Fruit fly (Drosophila melanogaster) whole organism, wandering third instar larva: ENCODE measurements around the gene CG12009.

ENCODE experiments used
- Abd-B ChIP-seq: fragments of >200 bp; optimal IDR thresholded peaks from 2 replicates; lab custom pipeline; 2017; ENCODE audit warnings: missing biosample characterization, missing genetic modification characterization
- CG32264 ChIP-seq: fragments of 200-800 bp; sonication (Bioruptor generic); optimal IDR thresholded peaks from 2 replicates; lab custom pipeline; 2016; ENCODE audit warnings: missing biosample characterization, missing genetic modification characterization
- CG9705 ChIP-seq: fragments of 200-800 bp; sonication (Bioruptor generic); optimal IDR thresholded peaks from 2 replicates; lab custom pipeline; 2018; ENCODE audit warnings: missing biosample characterization, mild to moderate bottlenecking, missing genetic modification characterization
- CrebA ChIP-seq: fragments of 200-800 bp; sonication (Bioruptor generic); optimal IDR thresholded peaks from 2 replicates; lab custom pipeline; 2016; ENCODE audit warnings: missing biosample characterization, mild to moderate bottlenecking, missing genetic modification characterization, borderline replicate concordance
- Dfd ChIP-seq: fragments of >200 bp; optimal IDR thresholded peaks from 2 replicates; lab custom pipeline; 2017; ENCODE audit warnings: missing biosample characterization, missing genetic modification characterization
- Dif ChIP-seq: fragments of 200-275, 200-300 bp; sonication (Bioruptor generic); optimal IDR thresholded peaks from 2 replicates; lab custom pipeline; 2018; ENCODE audit warnings: missing biosample characterization, missing genetic modification characterization; ENCODE audit not compliant: partially characterized antibody
- GATAd ChIP-seq: sonication (Bioruptor generic); optimal IDR thresholded peaks from 2 replicates; lab custom pipeline; 2016; ENCODE audit warnings: missing biosample characterization, missing genetic modification characterization
- HLH106 ChIP-seq: fragments of 200-800 bp; optimal IDR thresholded peaks from 3 replicates; lab custom pipeline; 2019; ENCODE audit warnings: missing biosample characterization, mild to moderate bottlenecking, missing genetic modification characterization, moderate library complexity
- Hnf4 ChIP-seq: fragments of 200-800 bp; sonication (Bioruptor generic); optimal IDR thresholded peaks from 2 replicates; lab custom pipeline; 2016; ENCODE audit warnings: missing biosample characterization, mild to moderate bottlenecking, missing genetic modification characterization
- Hr78 ChIP-seq: fragments of >200 bp; optimal IDR thresholded peaks from 2 replicates; lab custom pipeline; 2017; ENCODE audit warnings: missing biosample characterization, missing genetic modification characterization
- Hr83 ChIP-seq: fragments of 200-300 bp; sonication (Bioruptor generic); optimal IDR thresholded peaks from 2 replicates; lab custom pipeline; 2016; ENCODE audit warnings: missing biosample characterization, mild to moderate bottlenecking, missing genetic modification characterization, moderate library complexity; ENCODE audit not compliant: poor library complexity, severe bottlenecking
- Jra ChIP-seq: sonication (Bioruptor generic); optimal IDR thresholded peaks from 2 replicates; lab custom pipeline; 2016; ENCODE audit warnings: missing biosample characterization, missing genetic modification characterization
- Mio ChIP-seq: sonication (Bioruptor generic); optimal IDR thresholded peaks from 2 replicates; lab custom pipeline; 2016; ENCODE audit warnings: missing biosample characterization, missing genetic modification characterization
- Myc ChIP-seq: fragments of >200 bp; optimal IDR thresholded peaks from 2 replicates; lab custom pipeline; 2017
- N ChIP-seq: fragments of >200 bp; optimal IDR thresholded peaks from 2 replicates; lab custom pipeline; 2018; ENCODE audit warnings: missing biosample characterization, missing external identifiers, missing genetic modification characterization
- OdsH ChIP-seq: fragments of 200-800 bp; sonication (Bioruptor generic); optimal IDR thresholded peaks from 2 replicates; lab custom pipeline; 2016; ENCODE audit warnings: missing biosample characterization, mild to moderate bottlenecking, missing genetic modification characterization
- Rel ChIP-seq, 2 experiments: fragments of 200-800 bp; sonication (Bioruptor generic) in 1 of 2; optimal IDR thresholded peaks; 2 replicates in 1 of 2; 3 replicates in 1 of 2; lab custom pipeline; 2016 to 2019; ENCODE audit warnings: mild to moderate bottlenecking in 2 of 2, missing biosample characterization in 2 of 2, missing genetic modification characterization in 2 of 2, moderate library complexity in 1 of 2
- Sp1 ChIP-seq: fragments of 200-800 bp; sonication (Bioruptor generic); optimal IDR thresholded peaks from 3 replicates; lab custom pipeline; 2019; ENCODE audit warnings: missing biosample characterization, mild to moderate bottlenecking, missing genetic modification characterization, moderate library complexity
- Vsx2 ChIP-seq: fragments of 200-300, 225-300 bp; sonication (Bioruptor generic); optimal IDR thresholded peaks from 2 replicates; lab custom pipeline; 2018; ENCODE audit warnings: missing biosample characterization, missing genetic modification characterization; ENCODE audit not compliant: partially characterized antibody
- br ChIP-seq: fragments of 200-800 bp; sonication (Bioruptor generic); optimal IDR thresholded peaks from 2 replicates; lab custom pipeline; 2016; ENCODE audit warnings: missing biosample characterization, missing genetic modification characterization
- brk ChIP-seq: fragments of 200-800 bp; sonication (Bioruptor generic); optimal IDR thresholded peaks from 2 replicates; lab custom pipeline; 2016; ENCODE audit warnings: missing biosample characterization, mild to moderate bottlenecking, missing genetic modification characterization
- dl ChIP-seq, 2 experiments: fragments of 175-275, 200-275 bp in 1 of 2; fragments of 200-275 bp in 1 of 2; sonication (Bioruptor generic); optimal IDR thresholded peaks; lab custom pipeline; 2018; ENCODE audit warnings: mild to moderate bottlenecking in 2 of 2, missing biosample characterization in 2 of 2, missing genetic modification characterization in 2 of 2, moderate library complexity in 2 of 2; ENCODE audit not compliant: partially characterized antibody in 2 of 2, insufficient read depth in 1 of 2
- dmrt93B ChIP-seq: fragments of 200-800 bp; sonication (Bioruptor generic); optimal IDR thresholded peaks from 2 replicates; lab custom pipeline; 2018; ENCODE audit warnings: missing biosample characterization, mild to moderate bottlenecking, missing genetic modification characterization
- dsf ChIP-seq: sonication (Bioruptor generic); optimal IDR thresholded peaks from 2 replicates; lab custom pipeline; 2016; ENCODE audit warnings: missing biosample characterization, missing genetic modification characterization, borderline replicate concordance
- ey ChIP-seq: fragments of 200-800 bp; sonication (Bioruptor generic); optimal IDR thresholded peaks from 2 replicates; lab custom pipeline; 2016; ENCODE audit warnings: missing biosample characterization, missing genetic modification characterization
- foxo ChIP-seq, 2 experiments: fragments of 200-800 bp; sonication (Bioruptor generic); optimal IDR thresholded peaks; 2 replicates in 1 of 2; 3 replicates in 1 of 2; lab custom pipeline; 2016 to 2017; ENCODE audit warnings: missing biosample characterization in 2 of 2, missing genetic modification characterization in 2 of 2
- fru ChIP-seq: fragments of 200-800 bp; sonication (Bioruptor generic); optimal IDR thresholded peaks from 3 replicates; lab custom pipeline; 2016; ENCODE audit warnings: missing biosample characterization, mild to moderate bottlenecking, missing genetic modification characterization
- h ChIP-seq: fragments of 200-800 bp; sonication (Bioruptor generic); optimal IDR thresholded peaks from 3 replicates; lab custom pipeline; 2016; ENCODE audit warnings: missing biosample characterization, mild to moderate bottlenecking, missing genetic modification characterization
- jim ChIP-seq: fragments of 175-275, 200-325 bp; sonication (Bioruptor generic); optimal IDR thresholded peaks from 2 replicates; lab custom pipeline; 2016; ENCODE audit warnings: missing biosample characterization, mild to moderate bottlenecking, missing genetic modification characterization
- lola ChIP-seq: fragments of >200 bp; optimal IDR thresholded peaks from 2 replicates; lab custom pipeline; 2017; ENCODE audit warnings: missing biosample characterization, missing genetic modification characterization
- pan ChIP-seq: fragments of >200 bp; optimal IDR thresholded peaks from 2 replicates; lab custom pipeline; 2017
- psq ChIP-seq: fragments of 200-800 bp; sonication (Bioruptor generic); optimal IDR thresholded peaks from 3 replicates; lab custom pipeline; 2017; ENCODE audit warnings: missing biosample characterization, mild to moderate bottlenecking, missing genetic modification characterization, moderate library complexity
- rgr ChIP-seq: fragments of 200-800 bp; sonication (Bioruptor generic); optimal IDR thresholded peaks from 3 replicates; lab custom pipeline; 2016; ENCODE audit warnings: missing biosample characterization, mild to moderate bottlenecking, missing genetic modification characterization
- sage ChIP-seq: fragments of 200-800 bp; sonication (Bioruptor generic); optimal IDR thresholded peaks from 2 replicates; lab custom pipeline; 2016; ENCODE audit warnings: missing biosample characterization, mild to moderate bottlenecking, missing genetic modification characterization
- sv ChIP-seq: fragments of 200-800 bp; sonication (Bioruptor generic); optimal IDR thresholded peaks from 3 replicates; lab custom pipeline; 2016; ENCODE audit warnings: missing biosample characterization, missing genetic modification characterization
- tai ChIP-seq: sonication (Bioruptor generic); optimal IDR thresholded peaks from 2 replicates; lab custom pipeline; 2016; ENCODE audit warnings: missing biosample characterization, missing genetic modification characterization
- usp ChIP-seq: fragments of >200 bp; optimal IDR thresholded peaks from 2 replicates; lab custom pipeline; 2017; ENCODE audit warnings: missing biosample characterization, missing genetic modification characterization
- woc ChIP-seq: sonication (Bioruptor generic); optimal IDR thresholded peaks from 2 replicates; lab custom pipeline; 2016; ENCODE audit warnings: missing biosample characterization, mild to moderate bottlenecking, missing genetic modification characterization

CG12009 gene

DNA sequence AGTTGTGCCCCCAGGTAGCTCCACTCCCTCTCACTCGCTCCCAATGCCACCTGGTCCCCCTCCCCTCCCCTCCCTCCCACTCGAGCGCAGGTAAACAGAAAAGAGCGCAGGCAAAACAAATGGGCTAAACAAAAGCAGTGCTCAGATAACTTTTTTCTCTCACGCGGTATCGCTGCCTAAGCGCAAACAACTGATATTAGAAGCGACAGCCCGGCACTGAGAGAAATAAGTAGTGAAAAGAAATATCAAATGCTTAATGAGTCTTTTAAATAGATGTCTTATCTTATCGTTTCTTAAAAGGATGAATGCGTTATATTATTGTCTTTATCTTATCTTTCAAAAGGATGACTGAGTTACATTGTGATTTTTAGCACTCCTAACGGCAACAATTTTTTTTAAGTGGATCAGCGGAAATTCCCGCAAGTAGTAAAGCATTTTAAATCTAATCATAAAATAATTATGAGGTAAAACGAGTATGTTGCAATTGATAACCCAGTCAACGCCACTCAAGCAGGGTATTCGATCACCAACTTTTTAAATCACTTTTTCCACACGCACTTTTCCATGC, 10.0 kb downstream of the CG12009 start:
- TF ChIP-seq Jra = no peak
- TF ChIP-seq Rel (GFP tag; optimal IDR thresholded peaks at IDR 0.05; lab: Kevin White, UChicago) = no peak
- TF ChIP-seq Rel (tag; optimal IDR thresholded peaks at IDR 0.05; lab: Kevin White, UChicago) = peak; percentile 8
- TF ChIP-seq Dfd (GFP tag; lab: Kevin White, UChicago) = no peak
- TF ChIP-seq tai (GFP tag; lab: Kevin White, UChicago) = peak; percentile 35
- TF ChIP-seq rgr = peak; percentile 79
- no peak for TF ChIP-seq lola (GFP tag; lab: Kevin White, UChicago)
- peak; percentile 40 for TF ChIP-seq HLH106 (tag; lab: Kevin White, UChicago)
- peak; percentile 14 for TF ChIP-seq woc (GFP tag; lab: Kevin White, UChicago)
- peak in 1 of 2 experiments; percentile 82 for TF ChIP-seq foxo (GFP tag; optimal IDR thresholded peaks at IDR 0.05; lab: Kevin White, UChicago)
- peak; percentile 86 for TF ChIP-seq sv
- TF ChIP-seq fru = peak; percentile 77
- peak; percentile 68 for TF ChIP-seq OdsH (GFP tag; lab: Kevin White, UChicago)
- TF ChIP-seq CrebA (GFP tag; lab: Kevin White, UChicago) = peak; percentile 61
- TF ChIP-seq Myc (lab: Kevin White, UChicago) = no peak
- peak; percentile 55 for TF ChIP-seq Hnf4 (GFP tag; lab: Kevin White, UChicago)
- TF ChIP-seq brk (GFP tag; lab: Kevin White, UChicago) = peak; percentile 32
- peak; percentile 82 for TF ChIP-seq h (GFP tag; lab: Kevin White, UChicago)
- no peak for TF ChIP-seq Mio (GFP tag; lab: Kevin White, UChicago)
- peak; percentile 76 for TF ChIP-seq ey
- TF ChIP-seq CG32264 = peak; percentile 13
- peak; percentile 47 for TF ChIP-seq psq (GFP tag; lab: Kevin White, UChicago)
- TF ChIP-seq br (GFP tag; lab: Kevin White, UChicago) = peak; percentile 50
- TF ChIP-seq Sp1 (GFP tag; lab: Kevin White, UChicago) = peak; percentile 45
- TF ChIP-seq, all 38 proteins: peak for 18

DNA sequence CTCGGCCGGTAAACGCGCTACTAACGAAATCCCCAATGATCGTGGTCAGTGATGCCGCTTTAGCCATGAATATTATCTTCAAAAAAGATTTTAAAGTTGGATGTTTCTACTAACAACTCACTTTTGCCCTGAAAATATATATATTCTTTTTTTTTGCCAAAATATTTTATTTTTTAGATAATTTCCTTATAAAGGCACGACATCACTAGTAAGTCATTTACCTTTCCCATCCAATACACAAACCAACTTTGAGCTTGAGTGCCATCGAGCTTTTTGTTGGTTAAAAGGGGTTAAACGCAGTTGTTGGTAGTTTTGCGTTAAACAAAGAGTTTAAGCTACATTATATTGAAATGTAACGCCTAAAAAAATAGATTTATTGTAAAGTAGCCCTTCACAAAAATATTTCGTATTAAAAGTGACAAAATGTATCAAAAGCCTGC, 11.8 kb downstream of the CG12009 start, which contains the start of gene CG14968:
CG14968 (minus strand) TSS at position 26 of the 440 bp plus-strand sequence.
- TF ChIP-seq CG9705 (GFP tag; lab: Kevin White, UChicago) = peak; percentile 86
- peak; percentile 98 for TF ChIP-seq Sp1 (GFP tag; lab: Kevin White, UChicago)
- peak; percentile 63 for TF ChIP-seq Jra
- TF ChIP-seq ey = peak; percentile 91
- TF ChIP-seq usp (GFP tag; lab: Kevin White, UChicago) = no peak
- TF ChIP-seq Mio (GFP tag; lab: Kevin White, UChicago) = peak; percentile 26
- TF ChIP-seq CG32264 = peak; percentile 90
- TF ChIP-seq rgr = peak; percentile 98
- TF ChIP-seq psq (GFP tag; lab: Kevin White, UChicago) = peak; percentile 94
- peak; percentile 99 for TF ChIP-seq h (GFP tag; lab: Kevin White, UChicago)
- TF ChIP-seq CrebA (GFP tag; lab: Kevin White, UChicago) = peak; percentile 85
- TF ChIP-seq sv = peak; percentile 91
- TF ChIP-seq N (GFP tag; lab: Kevin White, UChicago) = no peak
- peak; percentile 76 to 96 for TF ChIP-seq foxo (GFP tag; optimal IDR thresholded peaks at IDR 0.05; lab: Kevin White, UChicago)
- no peak for TF ChIP-seq Dif (GFP tag; lab: Kevin White, UChicago)
- peak; percentile 72 for TF ChIP-seq tai (GFP tag; lab: Kevin White, UChicago)
- TF ChIP-seq Dfd (GFP tag; lab: Kevin White, UChicago) = no peak
- TF ChIP-seq Hr83 (GFP tag; lab: Kevin White, UChicago) = peak; percentile 83
- peak; percentile 78 for TF ChIP-seq woc (GFP tag; lab: Kevin White, UChicago)
- no peak for TF ChIP-seq Vsx2 (GFP tag; lab: Kevin White, UChicago)
- no peak for TF ChIP-seq pan
- peak; percentile 96 for TF ChIP-seq sage (GFP tag; lab: Kevin White, UChicago)
- peak; percentile 86 for TF ChIP-seq Hnf4 (GFP tag; lab: Kevin White, UChicago)
- peak; percentile 92 for TF ChIP-seq fru
- TF ChIP-seq dmrt93B (GFP tag; lab: Kevin White, UChicago) = peak; percentile 92
- no peak for TF ChIP-seq Hr78 (GFP tag; lab: Kevin White, UChicago)
- TF ChIP-seq brk (GFP tag; lab: Kevin White, UChicago) = peak; percentile 93
- TF ChIP-seq GATAd (GFP tag; lab: Kevin White, UChicago) = peak; percentile 16
- peak; percentile 95 for TF ChIP-seq HLH106 (tag; lab: Kevin White, UChicago)
- TF ChIP-seq lola (GFP tag; lab: Kevin White, UChicago) = no peak
- no peak for TF ChIP-seq Abd-B (GFP tag; lab: Kevin White, UChicago)
- no peak for TF ChIP-seq dl (GFP tag; optimal IDR thresholded peaks at IDR 0.05; lab: Kevin White, UChicago; ENCODE audit: insufficient read depth in 1 of 2, partially characterized antibody in 2 of 2)
- peak; percentile 98 for TF ChIP-seq OdsH (GFP tag; lab: Kevin White, UChicago)
- TF ChIP-seq Myc (lab: Kevin White, UChicago) = peak; percentile 93
- TF ChIP-seq dsf (GFP tag; lab: Kevin White, UChicago) = peak; percentile 43
- peak; percentile 70 for TF ChIP-seq Rel (GFP tag; optimal IDR thresholded peaks at IDR 0.05; lab: Kevin White, UChicago)
- peak; percentile 92 for TF ChIP-seq Rel (tag; optimal IDR thresholded peaks at IDR 0.05; lab: Kevin White, UChicago)
- TF ChIP-seq jim = no peak
- TF ChIP-seq br (GFP tag; lab: Kevin White, UChicago) = peak; percentile 90
